Worm (Caenorhabditis elegans) whole organism, young adult: ENCODE results near the gene F57B9.8.

ENCODE experiments used
- B0261.1 ChIP-seq: sonication (generic microtip); optimal IDR thresholded peaks from 2 replicates; lab custom pipeline; 2016; ENCODE audit warnings: mild to moderate bottlenecking, missing genetic modification characterization, moderate library complexity, missing compliant biosample characterization
- C17E4.6 ChIP-seq: fragments of 200-800 bp; sonication (Bioruptor generic); IDR thresholded peaks from 2 replicates; pipeline ENCODE4 v1.3.6; 2022; ENCODE audit warnings: missing genetic modification reagents, missing genetic modification characterization, missing compliant biosample characterization
- D2030.7 ChIP-seq: fragments of 200-800 bp; sonication (Bioruptor generic); IDR thresholded peaks from 2 replicates; pipeline ENCODE4 v1.3.6; 2022; ENCODE audit warnings: missing genetic modification reagents, missing genetic modification characterization, missing compliant biosample characterization
- F33H1.4 ChIP-seq: fragments of 200-800 bp; sonication (Bioruptor generic); IDR thresholded peaks from 2 replicates; pipeline ENCODE4 v1.3.6; 2022; ENCODE audit warnings: missing genetic modification reagents, missing genetic modification characterization, missing compliant biosample characterization
- T26A5.8 ChIP-seq: sonication (generic microtip); optimal IDR thresholded peaks from 2 replicates; lab custom pipeline; 2016; ENCODE audit warnings: missing genetic modification characterization, missing compliant biosample characterization
- Y53G8AR.9 ChIP-seq: fragments of 200-800 bp; sonication (Bioruptor generic); conservative IDR thresholded peaks from 2 replicates; pipeline ENCODE4 v1.3.6; 2022; ENCODE audit warnings: missing genetic modification reagents, missing genetic modification characterization, missing compliant biosample characterization
- Y95B8A.8 ChIP-seq: fragments of 200-800 bp; sonication (Bioruptor generic); IDR thresholded peaks from 2 replicates; pipeline ENCODE4 v1.3.6; 2022; ENCODE audit warnings: missing genetic modification reagents, missing genetic modification characterization, missing compliant biosample characterization
- akir-1 ChIP-seq: fragments of 200-800 bp; sonication (Bioruptor generic); optimal IDR thresholded peaks from 2 replicates; lab custom pipeline; 2018; ENCODE audit warnings: mild to moderate bottlenecking, missing genetic modification characterization, moderate library complexity, missing compliant biosample characterization
- ama-1 ChIP-seq, 3 experiments: fragments of 150-350 bp in 1 of 3; sonication (generic microtip) in 2 of 3; optimal IDR thresholded peaks; 2 replicates each; lab custom pipeline; 2014 to 2018; ENCODE audit warnings: missing biosample characterization in 2 of 3, missing genetic modification characterization in 2 of 3, missing genetic modification reagents in 2 of 3
- aptf-3 ChIP-seq: fragments of 200-800 bp; sonication (Bioruptor generic); IDR thresholded peaks from 2 replicates; pipeline ENCODE4 v1.3.6; 2022; ENCODE audit warnings: missing genetic modification characterization, missing compliant biosample characterization
- attf-5 ChIP-seq: fragments of 200-800 bp; sonication (Bioruptor generic); optimal IDR thresholded peaks from 2 replicates; lab custom pipeline; 2018; ENCODE audit warnings: mild to moderate bottlenecking, missing genetic modification characterization, missing compliant biosample characterization
- cebp-2 ChIP-seq: fragments of 200-800 bp; sonication (Bioruptor generic); IDR thresholded peaks from 2 replicates; pipeline ENCODE4 v1.3.6; 2022; ENCODE audit warnings: missing genetic modification characterization, missing compliant biosample characterization
- ceh-58 ChIP-seq: fragments of 200-800 bp; sonication (Bioruptor generic); IDR thresholded peaks from 2 replicates; pipeline ENCODE4 v1.3.6; 2022; ENCODE audit warnings: missing genetic modification characterization, missing compliant biosample characterization
- ceh-79 ChIP-seq: sonication (generic microtip); optimal IDR thresholded peaks from 2 replicates; lab custom pipeline; 2017; ENCODE audit warnings: mild to moderate bottlenecking, missing genetic modification characterization, missing compliant biosample characterization
- ceh-91 ChIP-seq: fragments of 200-800 bp; sonication (Bioruptor generic); IDR thresholded peaks from 2 replicates; pipeline ENCODE4 v1.3.6; 2022; ENCODE audit warnings: missing genetic modification reagents, missing genetic modification characterization, missing compliant biosample characterization
- efl-1 ChIP-seq: fragments of 150-350 bp; optimal IDR thresholded peaks from 2 replicates; lab custom pipeline; 2014; ENCODE audit warnings: missing biosample characterization, missing genetic modification reagents, missing genetic modification characterization
- gei-17 ChIP-seq: fragments of 200-800 bp; sonication (Bioruptor generic); optimal IDR thresholded peaks from 2 replicates; lab custom pipeline; 2018; ENCODE audit warnings: mild to moderate bottlenecking, missing genetic modification characterization, missing compliant biosample characterization
- him-1 ChIP-seq: sonication (generic microtip); optimal IDR thresholded peaks from 2 replicates; lab custom pipeline; 2016; ENCODE audit warnings: missing genotype, missing genetic modification reagents, missing genetic modification characterization, missing compliant biosample characterization
- hlh-12 ChIP-seq: sonication (generic microtip); optimal IDR thresholded peaks from 2 replicates; lab custom pipeline; 2016; ENCODE audit warnings: missing genetic modification characterization, missing compliant biosample characterization
- hlh-26 ChIP-seq: fragments of 200-800 bp; sonication (Bioruptor generic); conservative IDR thresholded peaks from 2 replicates; pipeline ENCODE4 v1.3.6; 2022; ENCODE audit warnings: missing genetic modification reagents, missing genetic modification characterization, missing compliant biosample characterization
- let-526 ChIP-seq: fragments of 200-800 bp; sonication (Bioruptor generic); IDR thresholded peaks from 2 replicates; pipeline ENCODE4 v1.3.6; 2022; ENCODE audit warnings: missing genetic modification reagents, missing genetic modification characterization, missing compliant biosample characterization
- let-607 ChIP-seq, 2 experiments: fragments of 200-800 bp in 1 of 2; sonication (Bioruptor generic) in 1 of 2; sonication (generic microtip) in 1 of 2; optimal IDR thresholded peaks; 2 replicates each; lab custom pipeline; 2016 to 2018; ENCODE audit warnings: mild to moderate bottlenecking in 2 of 2, missing compliant biosample characterization in 2 of 2, missing genetic modification characterization in 2 of 2, moderate library complexity in 2 of 2, missing genotype in 1 of 2
- lin-40 ChIP-seq: sonication (generic microtip); optimal IDR thresholded peaks from 2 replicates; lab custom pipeline; 2016; ENCODE audit warnings: missing genetic modification characterization, mild to moderate bottlenecking, missing compliant biosample characterization, missing genotype, missing genetic modification reagents
- lsy-27 ChIP-seq: sonication (generic microtip); optimal IDR thresholded peaks from 2 replicates; lab custom pipeline; 2017; ENCODE audit warnings: missing genetic modification characterization, mild to moderate bottlenecking, missing compliant biosample characterization, antibody characterized with exemption, missing genotype, borderline replicate concordance; ENCODE audit not compliant: insufficient read depth
- madf-10 ChIP-seq: sonication (generic microtip); optimal IDR thresholded peaks from 2 replicates; lab custom pipeline; 2016; ENCODE audit warnings: mild to moderate bottlenecking, missing genetic modification characterization, missing compliant biosample characterization
- madf-6 ChIP-seq: fragments of 200-800 bp; sonication (Bioruptor generic); IDR thresholded peaks from 2 replicates; pipeline ENCODE4 v1.3.6; 2022; ENCODE audit warnings: missing genetic modification reagents, missing genetic modification characterization, missing compliant biosample characterization
- mcd-1 ChIP-seq: fragments of 200-800 bp; sonication (Bioruptor generic); IDR thresholded peaks from 2 replicates; pipeline ENCODE4 v1.3.6; 2022; ENCODE audit warnings: missing genetic modification reagents, missing genetic modification characterization, missing compliant biosample characterization
- nfya-2 ChIP-seq: fragments of 200-800 bp; sonication (Bioruptor generic); IDR thresholded peaks from 2 replicates; pipeline ENCODE4 v1.3.6; 2022; ENCODE audit warnings: missing genetic modification reagents, missing genetic modification characterization, missing compliant biosample characterization
- nhr-90 ChIP-seq: sonication (generic microtip); optimal IDR thresholded peaks from 2 replicates; lab custom pipeline; 2016; ENCODE audit warnings: missing genotype, mild to moderate bottlenecking, missing genetic modification characterization, missing compliant biosample characterization
- rpc-1 ChIP-seq, 2 experiments: fragments of 150-350 bp in 1 of 2; sonication (generic microtip) in 1 of 2; optimal IDR thresholded peaks; 2 replicates each; lab custom pipeline; 2014 to 2018; ENCODE audit warnings: missing biosample characterization in 1 of 2, missing genetic modification characterization in 1 of 2, missing genetic modification reagents in 1 of 2, missing genotype in 1 of 2
- snpc-1.1 ChIP-seq: sonication (generic microtip); optimal IDR thresholded peaks from 2 replicates; lab custom pipeline; 2017; ENCODE audit warnings: missing genetic modification characterization, mild to moderate bottlenecking, missing compliant biosample characterization, antibody characterized with exemption, moderate library complexity, missing genotype, missing genetic modification reagents; ENCODE audit not compliant: insufficient read depth
- snpc-1.3 ChIP-seq: sonication (generic microtip); optimal IDR thresholded peaks from 2 replicates; lab custom pipeline; 2017; ENCODE audit warnings: missing genetic modification characterization, mild to moderate bottlenecking, missing compliant biosample characterization, antibody characterized with exemption, moderate library complexity, missing genotype, missing genetic modification reagents; ENCODE audit not compliant: insufficient read depth
- snpc-4 ChIP-seq, 5 experiments: fragments of 150-350 bp in 1 of 5; sonication (generic microtip) in 4 of 5; optimal IDR thresholded peaks; 2 replicates each; lab custom pipeline; 2014 to 2018; ENCODE audit warnings: missing genetic modification characterization in 5 of 5, missing biosample characterization in 3 of 5, antibody characterized with exemption in 2 of 5, mild to moderate bottlenecking in 2 of 5, missing compliant biosample characterization in 2 of 5, missing genotype in 2 of 5, moderate library complexity in 2 of 5, missing genetic modification reagents in 1 of 5
- tlf-1 ChIP-seq: fragments of 200-800 bp; sonication (Bioruptor generic); optimal IDR thresholded peaks from 2 replicates; lab custom pipeline; 2018; ENCODE audit warnings: mild to moderate bottlenecking, missing genetic modification characterization, missing compliant biosample characterization
- unc-62 ChIP-seq: fragments of 150-350 bp; optimal IDR thresholded peaks from 2 replicates; lab custom pipeline; 2014; ENCODE audit warnings: missing biosample characterization, missing genetic modification reagents, missing genetic modification characterization
- ztf-25 ChIP-seq: fragments of 200-800 bp; sonication (Bioruptor generic); IDR thresholded peaks from 2 replicates; pipeline ENCODE4 v1.3.6; 2022; ENCODE audit warnings: missing genetic modification reagents, missing genetic modification characterization, missing compliant biosample characterization
- ztf-26 ChIP-seq: sonication (generic microtip); optimal IDR thresholded peaks from 2 replicates; lab custom pipeline; 2017; ENCODE audit warnings: missing genetic modification characterization, missing compliant biosample characterization
- ztf-28 ChIP-seq: fragments of 200-800 bp; sonication (Bioruptor generic); IDR thresholded peaks from 2 replicates; pipeline ENCODE4 v1.3.6; 2022; ENCODE audit warnings: missing genetic modification reagents, missing genetic modification characterization, missing compliant biosample characterization

F57B9.8 gene

ce11 chrIII:6887574-6887973, 47.5 kb downstream of the F57B9.8 start (continued):
- TF ChIP-seq rpc-1 (optimal IDR thresholded peaks at IDR 0.05; lab: Kevin White, UChicago) (peak; percentile 86), rpc-1 (tag; optimal IDR thresholded peaks at IDR 0.05; lab: Kevin White, UChicago) (peak; percentile 93), him-1 (tag; lab: Kevin White, UChicago) (peak; percentile 43), ztf-26 (tag; lab: Kevin White, UChicago) (peak; percentile 41), snpc-1.3 (tag; lab: Kevin White, UChicago) (peak; percentile 54), akir-1 (peak; percentile 6), let-607 (tag; optimal IDR thresholded peaks at IDR 0.05; lab: Kevin White, UChicago) (peak; percentile 6 to 38), hlh-12 (tag; lab: Kevin White, UChicago) (no peak), F33H1.4 (peak; percentile 37; the same call in 1 of the 2 replicates), lin-40 (peak; percentile 21), lsy-27 (tag; lab: Kevin White, UChicago) (peak; percentile 64), ceh-79 (no peak), B0261.1 (tag; lab: Kevin White, UChicago) (peak; percentile 95), D2030.7 (peak; percentile 85), ztf-28 (GFP tag; lab: Robert Waterston, UW) (peak; percentile 73), efl-1 (GFP tag; lab: Kevin White, UChicago) (peak; percentile 30), let-526 (GFP tag; lab: Robert Waterston, UW) (peak; percentile 71; the same call in 1 of the 2 replicates), Y53G8AR.9 (GFP tag; lab: Robert Waterston, UW) (peak; percentile 62; the same call in 1 of the 2 replicates), ztf-25 (GFP tag; lab: Robert Waterston, UW) (peak; percentile 93), T26A5.8 (tag; lab: Kevin White, UChicago) (no peak), cebp-2 (GFP tag; lab: Robert Waterston, UW) (no peak), nhr-90 (tag; lab: Kevin White, UChicago) (peak; percentile 86), snpc-4 (GFP tag; optimal IDR thresholded peaks at IDR 0.05; lab: Kevin White, UChicago) (peak; percentile 61), snpc-4 (tag; optimal IDR thresholded peaks at IDR 0.05; lab: Kevin White, UChicago) (peak in 1 of 4 experiments; percentile 54), C17E4.6 (GFP tag; lab: Robert Waterston, UW) (no peak), hlh-26 (GFP tag; lab: Robert Waterston, UW) (no peak), ceh-58 (GFP tag; lab: Robert Waterston, UW) (no peak), nfya-2 (no peak), gei-17 (GFP tag; lab: Kevin White, UChicago) (no peak), madf-10 (tag; lab: Kevin White, UChicago) (peak; percentile 57), snpc-1.1 (tag; lab: Kevin White, UChicago) (peak; percentile 40), attf-5 (peak; percentile 67), mcd-1 (GFP tag; lab: Robert Waterston, UW) (no peak; the same call in 1 of the 2 replicates), Y95B8A.8 (GFP tag; lab: Robert Waterston, UW) (0 out of 2 replicates have a peak, but pooled peaks have one; percentile 63), ceh-91 (GFP tag; lab: Robert Waterston, UW) (no peak), unc-62 (GFP tag; lab: Kevin White, UChicago) (no peak), ama-1 (optimal IDR thresholded peaks at IDR 0.05; lab: Kevin White, UChicago) (no peak), ama-1 (GFP tag; optimal IDR thresholded peaks at IDR 0.05; lab: Kevin White, UChicago) (peak in 1 of 2 experiments; percentile 89), tlf-1 (peak; percentile 46), aptf-3 (GFP tag; lab: Robert Waterston, UW) (no peak), madf-6 (no peak)
